Worm (Caenorhabditis elegans): ENCODE results near the gene F20D6.11.

The F20D6.11 gene

ce11 chrV:8230056-8230455, 31.2 kb upstream of the F20D6.11 start (continued):
- TF ChIP-seq egl-43 (GFP tag; IDR thresholded peaks at IDR 0.05) (peak; percentile 75), jun-1 (tag; optimal IDR thresholded peaks at IDR 0.05) (no peak), lin-29 (GFP tag; IDR thresholded peaks at IDR 0.05) (no peak), duxl-1 (tag; optimal IDR thresholded peaks at IDR 0.05; ENCODE audit: poor library complexity) (peak; percentile 6), hif-1 (tag; optimal IDR thresholded peaks at IDR 0.05) (no peak), Y75B8A.6 (GFP tag; IDR thresholded peaks at IDR 0.05) (no peak), nhr-25 (tag; optimal IDR thresholded peaks at IDR 0.05; ENCODE audit: borderline replicate concordance, insufficient read depth) (no peak), pha-4 (GFP tag; IDR thresholded peaks at IDR 0.05) (no peak), pha-4 (tag; optimal IDR thresholded peaks at IDR 0.05) (no peak), unc-62 (GFP tag; optimal IDR thresholded peaks at IDR 0.05 in 1 of 2) (no peak), unc-62 (tag; optimal IDR thresholded peaks at IDR 0.05) (no peak), ztf-7 (tag; optimal IDR thresholded peaks at IDR 0.05) (no peak), madf-9 (GFP tag; conservative IDR thresholded peaks at IDR 0.05) (0 out of 2 replicates have a peak, but pooled peaks have one; percentile 35), mxl-3 (GFP tag; optimal IDR thresholded peaks at IDR 0.05) (peak; percentile 18), T20F7.1 (GFP tag; optimal IDR thresholded peaks at IDR 0.05) (no peak), lim-7 (GFP tag; IDR thresholded peaks at IDR 0.05) (peak; percentile 77), ZK546.5 (tag; optimal IDR thresholded peaks at IDR 0.05) (no peak), ztf-11 (tag; optimal IDR thresholded peaks at IDR 0.05) (no peak), snpc-4 (tag; optimal IDR thresholded peaks at IDR 0.05) (peak; percentile 55), hmg-1.1 (GFP tag; IDR thresholded peaks at IDR 0.05) (0 out of 2 replicates have a peak, but pooled peaks have one; percentile 29)

DNA sequence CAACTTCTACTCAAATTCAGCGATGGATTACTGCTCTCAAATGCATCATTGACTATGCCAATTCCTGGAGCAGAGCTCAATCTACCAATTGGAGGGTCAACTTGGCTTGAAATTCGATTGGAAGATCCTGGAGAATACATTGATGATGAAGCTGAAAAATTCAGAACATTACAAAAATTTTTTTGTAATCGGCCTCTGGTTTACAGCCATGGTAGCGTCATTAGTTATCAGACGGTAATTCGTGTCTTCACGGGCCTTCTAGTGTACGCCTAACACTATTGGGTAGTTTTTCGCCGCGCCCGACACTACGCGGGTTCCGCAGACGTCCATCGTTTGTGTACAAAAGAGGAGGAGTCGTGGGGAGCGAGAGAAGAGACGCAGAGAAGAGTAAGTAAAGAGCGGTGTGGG, 29.8 kb upstream of the F20D6.11 start:
- TF ChIP-seq nhr-25 (tag; optimal IDR thresholded peaks at IDR 0.05; ENCODE audit: borderline replicate concordance, insufficient read depth) = peak; percentile 56
- peak; percentile 83 for TF ChIP-seq rbr-2 (tag; optimal IDR thresholded peaks at IDR 0.05)
- no peak for TF ChIP-seq lim-7 (GFP tag; IDR thresholded peaks at IDR 0.05)
- TF ChIP-seq F37D6.2 (tag; optimal IDR thresholded peaks at IDR 0.05) = peak; percentile 66
- no peak for TF ChIP-seq dmd-8 (GFP tag; IDR thresholded peaks at IDR 0.05)
- peak in 1 of 2 experiments; percentile 77 for TF ChIP-seq lsy-2 (tag; optimal IDR thresholded peaks at IDR 0.05)
- TF ChIP-seq dpl-1 (GFP tag; optimal IDR thresholded peaks at IDR 0.05) = peak; percentile 53
- TF ChIP-seq zip-11 (GFP tag; IDR thresholded peaks at IDR 0.05) = no peak
- TF ChIP-seq ceh-82 (tag; optimal IDR thresholded peaks at IDR 0.05) = no peak
- no peak for TF ChIP-seq aha-1 (tag)
- peak; percentile 91 for TF ChIP-seq unc-130 (GFP tag; optimal IDR thresholded peaks at IDR 0.05)
- TF ChIP-seq set-16 (GFP tag; IDR thresholded peaks at IDR 0.05) = no peak
- no peak for TF ChIP-seq R02D3.7 (tag; optimal IDR thresholded peaks at IDR 0.05)
- TF ChIP-seq ama-1 (optimal IDR thresholded peaks at IDR 0.05) = peak; percentile 94
- TF ChIP-seq lin-39 (tag; optimal IDR thresholded peaks at IDR 0.05) = no peak
- no peak for TF ChIP-seq ceh-62 (tag; optimal IDR thresholded peaks at IDR 0.05)
- TF ChIP-seq tra-1 (GFP tag; IDR thresholded peaks at IDR 0.05) = peak; percentile 83
- TF ChIP-seq unc-62 (GFP tag; optimal IDR thresholded peaks at IDR 0.05 in 1 of 2) = peak in 1 of 2 experiments; percentile 90
- no peak for TF ChIP-seq unc-62 (tag; optimal IDR thresholded peaks at IDR 0.05)
- TF ChIP-seq madf-5 (GFP tag; IDR thresholded peaks at IDR 0.05) = no peak
- no peak for TF ChIP-seq ztf-11 (tag; optimal IDR thresholded peaks at IDR 0.05)
- TF ChIP-seq jun-1 (tag; optimal IDR thresholded peaks at IDR 0.05) = no peak
- peak; percentile 70; the same call in 1 of the 2 replicates for TF ChIP-seq arid-1 (GFP tag; conservative IDR thresholded peaks at IDR 0.05)
- TF ChIP-seq nhr-76 (tag; optimal IDR thresholded peaks at IDR 0.05) = no peak
- peak; percentile 49; the same call in 1 of the 2 replicates for TF ChIP-seq lin-1 (GFP tag; IDR thresholded peaks at IDR 0.05)
- TF ChIP-seq duxl-1 (tag; optimal IDR thresholded peaks at IDR 0.05; ENCODE audit: poor library complexity) = peak; percentile 92
- peak; percentile 13 for TF ChIP-seq ces-1 (GFP tag; optimal IDR thresholded peaks at IDR 0.05)
- TF ChIP-seq egl-43 (GFP tag; IDR thresholded peaks at IDR 0.05) = no peak
- no peak for TF ChIP-seq unc-39 (tag; optimal IDR thresholded peaks at IDR 0.05)
- peak; percentile 65 for TF ChIP-seq nhr-6 (tag; optimal IDR thresholded peaks at IDR 0.05)
- peak; percentile 96 for TF ChIP-seq snpc-4 (tag; optimal IDR thresholded peaks at IDR 0.05)
- peak; percentile 90 for TF ChIP-seq mes-2 (tag; optimal IDR thresholded peaks at IDR 0.05; ENCODE audit: poor library complexity, severe bottlenecking)
- peak; percentile 91 for TF ChIP-seq T26A8.4 (GFP tag; IDR thresholded peaks at IDR 0.05)
- no peak for TF ChIP-seq tag-97 (GFP tag; IDR thresholded peaks at IDR 0.05)
- peak; percentile 82 for TF ChIP-seq T20F7.1 (GFP tag; optimal IDR thresholded peaks at IDR 0.05)
- peak; percentile 92 for TF ChIP-seq dve-1 (tag; optimal IDR thresholded peaks at IDR 0.05; ENCODE audit: insufficient read depth)
- no peak for TF ChIP-seq sdz-12 (GFP tag; optimal IDR thresholded peaks at IDR 0.05)
- peak; percentile 48 to 51 for TF ChIP-seq mdl-1 (tag; optimal IDR thresholded peaks at IDR 0.05)
- TF ChIP-seq attf-4 (tag; optimal IDR thresholded peaks at IDR 0.05) = no peak

Data from whole organism, L4 larva.